Worm (Caenorhabditis elegans) whole organism, L3 larva: Measurements from ENCODE around the gene F36A4.4.
A peak's percentile ranks its signal among the peaks of the same experiment; 100 is the strongest.

ENCODE experiments used
- ZK546.5 ChIP-seq: sonication (generic microtip); optimal IDR thresholded peaks from 2 replicates; lab custom pipeline; 2017; ENCODE audit warnings: missing biosample characterization, missing genetic modification characterization
- aly-2 ChIP-seq: fragments of 150-350 bp; optimal IDR thresholded peaks from 2 replicates; lab custom pipeline; 2014; ENCODE audit warnings: missing biosample characterization, missing genetic modification characterization
- ceh-16 ChIP-seq: sonication (generic microtip); optimal IDR thresholded peaks from 2 replicates; lab custom pipeline; 2017; ENCODE audit warnings: missing biosample characterization, missing genetic modification characterization
- ceh-28 ChIP-seq: fragments of 150-350 bp; optimal IDR thresholded peaks from 2 replicates; lab custom pipeline; 2014; ENCODE audit warnings: missing biosample characterization, missing genetic modification reagents, missing genetic modification characterization
- daf-12 ChIP-seq: fragments of 150-350 bp; optimal IDR thresholded peaks from 2 replicates; lab custom pipeline; 2014; ENCODE audit warnings: missing biosample characterization, missing genetic modification reagents, missing genetic modification characterization
- egl-5 ChIP-seq: fragments of 150-350 bp; optimal IDR thresholded peaks from 2 replicates; lab custom pipeline; 2017; ENCODE audit warnings: missing biosample characterization, missing genetic modification reagents, missing genetic modification characterization, inconsistent platforms
- elt-2 ChIP-seq: sonication (generic microtip); optimal IDR thresholded peaks from 2 replicates; lab custom pipeline; 2016; ENCODE audit warnings: missing genetic modification reagents, mild to moderate bottlenecking, missing genetic modification characterization, missing compliant biosample characterization
- elt-3 ChIP-seq, 3 experiments: fragments of 150-350 bp in 1 of 3; sonication (generic microtip) in 2 of 3; optimal IDR thresholded peaks; 2 replicates in 2 of 3; 4 replicates in 1 of 3; lab custom pipeline; 2014 to 2017; ENCODE audit warnings: missing biosample characterization in 3 of 3, missing genetic modification characterization in 3 of 3
- eor-1 ChIP-seq, 2 experiments: fragments of 150-350 bp; optimal IDR thresholded peaks; 2 replicates each; lab custom pipeline; 2014 to 2018; ENCODE audit warnings: missing biosample characterization in 2 of 2, missing genetic modification characterization in 2 of 2
- fkh-10 ChIP-seq: sonication (generic microtip); optimal IDR thresholded peaks from 2 replicates; lab custom pipeline; 2017; ENCODE audit warnings: missing biosample characterization, missing genetic modification reagents, missing genetic modification characterization
- fos-1 ChIP-seq: fragments of 150-350 bp; optimal IDR thresholded peaks from 2 replicates; lab custom pipeline; 2014; ENCODE audit warnings: missing biosample characterization, missing genetic modification characterization
- hmg-11 ChIP-seq: sonication (generic microtip); optimal IDR thresholded peaks from 2 replicates; lab custom pipeline; 2016; ENCODE audit warnings: missing genetic modification characterization, missing compliant biosample characterization
- jun-1 ChIP-seq: fragments of 150-350 bp; optimal IDR thresholded peaks from 2 replicates; lab custom pipeline; 2014; ENCODE audit warnings: missing biosample characterization, missing genetic modification reagents, missing genetic modification characterization
- lin-15B ChIP-seq: fragments of 150-350 bp; optimal IDR thresholded peaks from 2 replicates; lab custom pipeline; 2014; ENCODE audit warnings: missing biosample characterization, missing genetic modification characterization
- lsy-12 ChIP-seq: sonication (generic microtip); optimal IDR thresholded peaks from 2 replicates; lab custom pipeline; 2016; ENCODE audit warnings: mild to moderate bottlenecking, missing genetic modification characterization, missing compliant biosample characterization
- mdl-1 ChIP-seq: fragments of 150-350 bp; optimal IDR thresholded peaks from 2 replicates; lab custom pipeline; 2014; ENCODE audit warnings: missing biosample characterization, missing genetic modification characterization
- nfya-1 ChIP-seq: sonication (generic microtip); optimal IDR thresholded peaks from 2 replicates; lab custom pipeline; 2017; ENCODE audit warnings: missing genetic modification characterization, mild to moderate bottlenecking, missing compliant biosample characterization, antibody characterized with exemption, moderate library complexity; ENCODE audit not compliant: insufficient read depth
- nhr-11 ChIP-seq: fragments of 150-350 bp; optimal IDR thresholded peaks from 2 replicates; lab custom pipeline; 2014; ENCODE audit warnings: missing biosample characterization, missing genetic modification characterization
- nhr-25 ChIP-seq: sonication (generic microtip); optimal IDR thresholded peaks from 2 replicates; lab custom pipeline; 2017; ENCODE audit warnings: missing biosample characterization, missing genetic modification characterization
- nhr-43 ChIP-seq: sonication (generic microtip); optimal IDR thresholded peaks from 2 replicates; lab custom pipeline; 2016; ENCODE audit warnings: mild to moderate bottlenecking, missing genetic modification characterization, missing compliant biosample characterization; ENCODE audit not compliant: poor library complexity, severe bottlenecking
- nhr-76 ChIP-seq: fragments of 150-350 bp; sonication (generic microtip); optimal IDR thresholded peaks from 5 replicates; lab custom pipeline; 2014; ENCODE audit warnings: missing biosample characterization, missing genetic modification characterization
- nhr-77 ChIP-seq: fragments of 150-350 bp; optimal IDR thresholded peaks from 2 replicates; lab custom pipeline; 2014; ENCODE audit warnings: missing biosample characterization, missing genetic modification characterization
- pqm-1 ChIP-seq: fragments of 150-350 bp; optimal IDR thresholded peaks from 2 replicates; lab custom pipeline; 2017; ENCODE audit warnings: missing biosample characterization, missing genetic modification characterization, inconsistent platforms
- skn-1 ChIP-seq: fragments of 150-350 bp; optimal IDR thresholded peaks from 2 replicates; lab custom pipeline; 2014; ENCODE audit warnings: missing biosample characterization, missing genetic modification characterization
- unc-39 ChIP-seq: sonication (generic microtip); optimal IDR thresholded peaks from 4 replicates; lab custom pipeline; 2017; ENCODE audit warnings: missing biosample characterization, missing genetic modification characterization
- unc-62 ChIP-seq: fragments of 150-350 bp; sonication (generic microtip); optimal IDR thresholded peaks from 4 replicates; lab custom pipeline; 2014; ENCODE audit warnings: missing biosample characterization, missing genetic modification reagents, missing genetic modification characterization
- ztf-11 ChIP-seq: fragments of 150-350 bp; optimal IDR thresholded peaks from 2 replicates; lab custom pipeline; 2014; ENCODE audit warnings: missing biosample characterization, missing genetic modification characterization
- ztf-4 ChIP-seq: fragments of 150-350 bp; optimal IDR thresholded peaks from 2 replicates; lab custom pipeline; 2014; ENCODE audit warnings: missing biosample characterization, missing genetic modification characterization

Gene F36A4.4

DNA sequence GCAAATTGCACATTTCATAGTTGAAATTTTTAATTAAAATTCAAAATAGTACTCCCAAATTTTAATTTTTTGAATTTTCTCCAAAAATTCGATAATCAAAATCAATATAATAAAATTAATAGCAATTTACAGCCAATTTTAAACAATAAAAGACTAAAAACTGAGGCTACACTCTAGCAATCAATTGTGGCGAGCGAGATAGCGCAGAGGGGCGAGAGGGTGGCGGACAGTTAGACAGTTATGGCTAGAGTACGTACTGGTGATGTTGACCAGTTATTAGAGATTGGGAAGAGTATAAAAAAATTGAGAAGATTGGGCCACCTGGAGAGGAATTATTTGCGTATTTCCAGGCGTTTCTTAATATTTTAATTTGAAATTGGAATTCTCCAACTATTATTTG, 10.3 kb downstream of the F36A4.4 start, which contains the start of gene nhr-78:
Gene nhr-78 (minus strand): TSS at position 182 of the 400 bp plus-strand sequence.
- no peak for TF ChIP-seq lin-15B (tag; lab: Kevin White, UChicago)
- peak; percentile 52 for TF ChIP-seq ceh-28 (tag; lab: Kevin White, UChicago)
- TF ChIP-seq elt-2 (tag; lab: Kevin White, UChicago), result peak; percentile 27
- TF ChIP-seq pqm-1 (tag; lab: Kevin White, UChicago), result peak; percentile 23

ce11 chrIV:4284020-4284419, 16.6 kb downstream of the F36A4.4 start, which contains the start of gene F15E6.6:
F15E6.6 (minus strand) TSS chrIV:4284120.
- no peak for TF ChIP-seq ztf-11 (tag; lab: Kevin White, UChicago)
- no peak for TF ChIP-seq nhr-11 (tag; lab: Kevin White, UChicago)
- TF ChIP-seq eor-1 (tag; optimal IDR thresholded peaks at IDR 0.05; lab: Kevin White, UChicago), result no peak
- no peak for TF ChIP-seq hmg-11 (tag; lab: Kevin White, UChicago)
- TF ChIP-seq nhr-76 (tag; lab: Kevin White, UChicago), result no peak
- no peak for TF ChIP-seq ceh-16 (tag; lab: Kevin White, UChicago)

DNA sequence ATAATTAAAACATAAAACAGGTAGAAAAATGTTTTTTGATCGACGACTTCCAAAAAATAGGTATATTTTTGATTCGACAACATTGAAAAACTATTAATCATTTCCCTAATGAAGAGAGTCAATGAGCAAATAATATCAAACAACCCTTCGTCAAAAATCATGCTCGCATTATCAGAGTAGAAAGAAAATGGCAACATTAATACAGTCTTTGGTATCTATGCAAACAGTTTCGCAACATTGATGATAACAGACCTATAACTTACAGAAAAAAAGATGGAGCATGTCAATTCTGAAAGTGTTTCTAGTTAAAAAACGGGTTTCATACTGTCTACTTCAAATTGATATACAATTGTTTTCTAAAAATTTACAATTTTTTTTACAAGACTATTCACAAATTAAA, 17.6 kb downstream of the F36A4.4 start:
- TF ChIP-seq hmg-11 (tag; lab: Kevin White, UChicago) (no peak), pqm-1 (tag; lab: Kevin White, UChicago) (peak; percentile 48), elt-2 (tag; lab: Kevin White, UChicago) (peak; percentile 64)

DNA sequence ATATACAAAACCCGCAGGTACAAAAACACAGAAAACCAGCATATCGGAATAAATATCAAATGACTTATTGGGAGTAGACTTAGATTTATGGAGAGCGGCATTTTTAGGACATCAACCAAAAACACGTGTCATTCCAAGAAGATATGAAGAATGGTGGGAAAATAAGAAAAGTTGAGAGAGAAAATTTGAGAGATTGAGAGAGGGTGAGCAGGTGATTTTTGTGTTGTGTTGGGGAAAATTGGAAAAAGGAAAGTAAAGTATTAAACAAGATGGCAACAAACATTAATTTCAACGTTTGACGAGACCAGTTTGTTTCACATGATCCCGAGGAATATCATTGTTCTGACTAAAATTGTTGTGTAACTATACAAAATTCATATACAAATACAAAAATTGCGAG, 20.9 kb downstream of the F36A4.4 start, which contains the start of gene srv-4:
Gene srv-4 (minus strand): TSS at position 101 of the 400 bp plus-strand sequence.
- TF ChIP-seq nhr-25 (tag; lab: Kevin White, UChicago), result no peak
- no peak for TF ChIP-seq elt-3 (tag; optimal IDR thresholded peaks at IDR 0.05; lab: Kevin White, UChicago)
- TF ChIP-seq unc-39, result no peak
- TF ChIP-seq ztf-4 (tag; lab: Kevin White, UChicago), result no peak
- TF ChIP-seq ceh-28 (tag; lab: Kevin White, UChicago), result no peak
- no peak for TF ChIP-seq fkh-10
- no peak for TF ChIP-seq eor-1 (tag; optimal IDR thresholded peaks at IDR 0.05; lab: Kevin White, UChicago)
- no peak for TF ChIP-seq nfya-1 (tag; lab: Kevin White, UChicago)
- TF ChIP-seq ztf-11 (tag; lab: Kevin White, UChicago), result no peak

DNA sequence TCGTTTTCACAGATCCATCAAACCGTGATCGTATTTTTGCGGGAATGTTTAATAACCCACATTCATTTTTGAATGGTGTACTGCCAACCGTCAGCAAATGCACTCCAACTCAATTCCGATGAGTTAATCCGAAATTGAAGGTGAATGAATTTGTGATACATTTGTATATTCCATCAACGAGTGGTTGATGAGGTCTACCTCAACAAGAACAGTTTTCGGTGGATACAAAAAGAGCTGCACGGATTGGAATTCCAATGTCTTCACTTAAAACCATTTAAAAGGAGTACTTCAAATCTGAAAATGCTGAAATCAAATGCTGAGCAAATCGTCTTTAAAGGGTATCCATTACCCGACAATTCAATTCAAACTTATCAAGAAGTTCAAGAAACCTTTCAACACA, 21.8 kb downstream of the F36A4.4 start, which contains the start of gene F15E6.5:
Gene F15E6.5 (plus strand): TSS at position 301 of the 400 bp plus-strand sequence.
- TF ChIP-seq skn-1 (tag; lab: Kevin White, UChicago) (no peak), nhr-77 (tag; lab: Kevin White, UChicago) (no peak), jun-1 (tag; lab: Kevin White, UChicago) (no peak)

ce11 chrIV:4290472-4290871, 23.1 kb downstream of the F36A4.4 start, which contains the start of gene dct-7:
dct-7 (minus strand) TSS chrIV:4290572.
- TF ChIP-seq lin-15B (tag; lab: Kevin White, UChicago) (no peak), nhr-43 (peak; percentile 30), nhr-25 (tag; lab: Kevin White, UChicago) (no peak)

- TF ChIP-seq egl-5 (tag; lab: Kevin White, UChicago), result no peak
- no peak for TF ChIP-seq fos-1 (tag; lab: Kevin White, UChicago)
- TF ChIP-seq mdl-1, result no peak
- no peak for TF ChIP-seq unc-62 (GFP tag; lab: Kevin White, UChicago)
- no peak for TF ChIP-seq aly-2 (tag; lab: Kevin White, UChicago)
- no peak for TF ChIP-seq skn-1 (tag; lab: Kevin White, UChicago)
- TF ChIP-seq hmg-11 (tag; lab: Kevin White, UChicago), result no peak
- TF ChIP-seq lsy-12 (tag; lab: Kevin White, UChicago), result no peak
- TF ChIP-seq ZK546.5 (tag; lab: Kevin White, UChicago), result no peak
- TF ChIP-seq daf-12 (tag; lab: Kevin White, UChicago), result no peak
Measured at ce11 chrIV:4291174-4291573, 23.8 kb downstream of the F36A4.4 start, which contains the start of gene F15E6.4. F15E6.4 (plus strand) TSS chrIV:4291474.
